Worm (Caenorhabditis elegans) whole organism, late embryonic: ENCODE data around the gene F40F8.12.

ENCODE experiments used
- C08G9.2 ChIP-seq: sonication (generic microtip); optimal IDR thresholded peaks from 2 replicates; lab custom pipeline; 2016; ENCODE audit warnings: mild to moderate bottlenecking, missing genetic modification characterization, moderate library complexity, missing compliant biosample characterization
- C38D4.7 ChIP-seq: fragments of 200-800 bp; sonication (Bioruptor generic); optimal IDR thresholded peaks from 2 replicates; lab custom pipeline; 2018; ENCODE audit warnings: mild to moderate bottlenecking, missing genetic modification characterization, moderate library complexity, missing compliant biosample characterization
- K02D7.2 ChIP-seq: sonication (generic microtip); optimal IDR thresholded peaks from 2 replicates; lab custom pipeline; 2017; ENCODE audit warnings: mild to moderate bottlenecking, missing genetic modification characterization, missing compliant biosample characterization
- K09A11.1 ChIP-seq: sonication (generic microtip); optimal IDR thresholded peaks from 2 replicates; lab custom pipeline; 2017; ENCODE audit warnings: antibody characterized with exemption, mild to moderate bottlenecking, missing genetic modification characterization, missing compliant biosample characterization; ENCODE audit not compliant: insufficient read depth
- T23F11.4 ChIP-seq: fragments of 200-800 bp; sonication (Bioruptor generic); optimal IDR thresholded peaks from 2 replicates; lab custom pipeline; 2018; ENCODE audit warnings: mild to moderate bottlenecking, missing genetic modification characterization, missing compliant biosample characterization
- Y22D7AL.16 ChIP-seq: sonication (generic microtip); optimal IDR thresholded peaks from 2 replicates; lab custom pipeline; 2016; ENCODE audit warnings: missing genetic modification characterization, missing compliant biosample characterization
- ama-1 ChIP-seq: fragments of 150-350 bp; optimal IDR thresholded peaks from 2 replicates; lab custom pipeline; 2014
- ceh-18 ChIP-seq: sonication (generic microtip); optimal IDR thresholded peaks from 2 replicates; lab custom pipeline; 2016; ENCODE audit warnings: missing genetic modification characterization, missing compliant biosample characterization
- ceh-2 ChIP-seq: sonication (generic microtip); optimal IDR thresholded peaks from 2 replicates; lab custom pipeline; 2016; ENCODE audit warnings: missing genotype, missing genetic modification characterization, missing compliant biosample characterization
- ceh-24 ChIP-seq: sonication (generic microtip); optimal IDR thresholded peaks from 2 replicates; lab custom pipeline; 2016; ENCODE audit warnings: mild to moderate bottlenecking, missing genetic modification characterization, missing compliant biosample characterization
- ceh-30 ChIP-seq: fragments of 150-350 bp; optimal IDR thresholded peaks from 2 replicates; lab custom pipeline; 2014; ENCODE audit warnings: missing biosample characterization, missing genetic modification characterization
- ceh-31 ChIP-seq: sonication (generic microtip); optimal IDR thresholded peaks from 2 replicates; lab custom pipeline; 2016; ENCODE audit warnings: missing genetic modification characterization, missing compliant biosample characterization
- ceh-48 ChIP-seq: sonication (generic microtip); optimal IDR thresholded peaks from 2 replicates; lab custom pipeline; 2016; ENCODE audit warnings: missing genetic modification characterization, inconsistent platforms, missing compliant biosample characterization
- ceh-6 ChIP-seq: fragments of 200-800 bp; sonication (Bioruptor generic); optimal IDR thresholded peaks from 2 replicates; lab custom pipeline; 2018; ENCODE audit warnings: mild to moderate bottlenecking, missing genetic modification characterization, missing compliant biosample characterization
- ceh-9 ChIP-seq: sonication (generic microtip); optimal IDR thresholded peaks from 2 replicates; lab custom pipeline; 2016; ENCODE audit warnings: mild to moderate bottlenecking, missing genetic modification characterization, inconsistent platforms, missing compliant biosample characterization
- dmd-4 ChIP-seq: sonication (generic microtip); optimal IDR thresholded peaks from 2 replicates; lab custom pipeline; 2016; ENCODE audit warnings: borderline replicate concordance, missing genetic modification characterization, missing compliant biosample characterization
- elt-4 ChIP-seq: sonication (generic microtip); optimal IDR thresholded peaks from 2 replicates; lab custom pipeline; 2016; ENCODE audit warnings: missing genetic modification characterization, missing compliant biosample characterization
- eyg-1 ChIP-seq: sonication (generic microtip); optimal IDR thresholded peaks from 2 replicates; lab custom pipeline; 2016; ENCODE audit warnings: missing genotype, missing genetic modification characterization, missing compliant biosample characterization
- fax-1 ChIP-seq: sonication (generic microtip); optimal IDR thresholded peaks from 2 replicates; lab custom pipeline; 2016; ENCODE audit warnings: missing genotype, missing genetic modification characterization, missing compliant biosample characterization
- fkh-6 ChIP-seq: sonication (generic microtip); optimal IDR thresholded peaks from 2 replicates; lab custom pipeline; 2016; ENCODE audit warnings: missing genetic modification characterization, missing compliant biosample characterization
- hlh-13 ChIP-seq: fragments of 200-800 bp; sonication (Bioruptor generic); optimal IDR thresholded peaks from 2 replicates; lab custom pipeline; 2018; ENCODE audit warnings: mild to moderate bottlenecking, missing genetic modification characterization, missing compliant biosample characterization
- hlh-6 ChIP-seq: sonication (generic microtip); optimal IDR thresholded peaks from 2 replicates; lab custom pipeline; 2016; ENCODE audit warnings: missing genotype, missing genetic modification characterization, missing compliant biosample characterization
- madf-2 ChIP-seq: sonication (generic microtip); optimal IDR thresholded peaks from 2 replicates; lab custom pipeline; 2017; ENCODE audit warnings: missing genetic modification characterization, missing compliant biosample characterization
- mec-3 ChIP-seq: sonication (generic microtip); optimal IDR thresholded peaks from 2 replicates; lab custom pipeline; 2016; ENCODE audit warnings: borderline replicate concordance, missing genetic modification characterization, missing compliant biosample characterization
- nfya-1 ChIP-seq: sonication (generic microtip); optimal IDR thresholded peaks from 2 replicates; lab custom pipeline; 2017; ENCODE audit warnings: missing genetic modification characterization, mild to moderate bottlenecking, missing compliant biosample characterization, antibody characterized with exemption, moderate library complexity
- npax-4 ChIP-seq: sonication (generic microtip); optimal IDR thresholded peaks from 2 replicates; lab custom pipeline; 2016; ENCODE audit warnings: missing genetic modification characterization, missing compliant biosample characterization
- pag-3 ChIP-seq: sonication (generic microtip); optimal IDR thresholded peaks from 2 replicates; lab custom pipeline; 2016; ENCODE audit warnings: missing compliant biosample characterization, missing genetic modification characterization, borderline replicate concordance
- pat-9 ChIP-seq: fragments of 200-800 bp; sonication (Bioruptor generic); optimal IDR thresholded peaks from 2 replicates; lab custom pipeline; 2018; ENCODE audit warnings: mild to moderate bottlenecking, missing genetic modification characterization, moderate library complexity, missing compliant biosample characterization
- pax-1 ChIP-seq: fragments of 150-350 bp; optimal IDR thresholded peaks from 2 replicates; lab custom pipeline; 2014; ENCODE audit warnings: missing biosample characterization, missing genetic modification characterization
- pha-2 ChIP-seq: sonication (generic microtip); optimal IDR thresholded peaks from 2 replicates; lab custom pipeline; 2017; ENCODE audit warnings: mild to moderate bottlenecking, missing genetic modification characterization, missing compliant biosample characterization
- pros-1 ChIP-seq: fragments of 150-350 bp; optimal IDR thresholded peaks from 2 replicates; lab custom pipeline; 2014; ENCODE audit warnings: missing biosample characterization, missing genetic modification reagents, missing genetic modification characterization
- sdc-2 ChIP-seq: sonication (generic microtip); optimal IDR thresholded peaks from 2 replicates; lab custom pipeline; 2016; ENCODE audit warnings: missing genotype, missing genetic modification characterization, missing compliant biosample characterization
- tbx-2 ChIP-seq: sonication (generic microtip); optimal IDR thresholded peaks from 2 replicates; lab custom pipeline; 2016; ENCODE audit warnings: missing genetic modification characterization, missing compliant biosample characterization
- tbx-7 ChIP-seq: sonication (generic microtip); optimal IDR thresholded peaks from 2 replicates; lab custom pipeline; 2016; ENCODE audit warnings: missing genotype, missing genetic modification characterization, missing compliant biosample characterization
- unc-42 ChIP-seq: sonication (generic microtip); optimal IDR thresholded peaks from 2 replicates; lab custom pipeline; 2016; ENCODE audit warnings: missing genotype, missing genetic modification characterization, missing compliant biosample characterization
- unc-55 ChIP-seq: sonication (generic microtip); optimal IDR thresholded peaks from 2 replicates; lab custom pipeline; 2017; ENCODE audit warnings: missing biosample characterization, missing genetic modification reagents, missing genetic modification characterization

F40F8.12 gene

ce11 chrII:11163291-11163690 is 33.7 kb downstream of the F40F8.12 start:
- TF ChIP-seq ceh-24 (tag; lab: Kevin White, UChicago) = no peak
- TF ChIP-seq pros-1 = no peak
- no peak for TF ChIP-seq ceh-48 (tag; lab: Kevin White, UChicago)
- no peak for TF ChIP-seq fkh-6 (tag; lab: Kevin White, UChicago)
- TF ChIP-seq unc-42 (tag; lab: Kevin White, UChicago) = no peak
- TF ChIP-seq unc-55 (GFP tag; lab: Kevin White, UChicago) = no peak
- TF ChIP-seq ceh-9 (tag; lab: Kevin White, UChicago) = no peak
- no peak for TF ChIP-seq npax-4
- no peak for TF ChIP-seq fax-1 (tag; lab: Kevin White, UChicago)
- no peak for TF ChIP-seq elt-4 (tag; lab: Kevin White, UChicago)
- TF ChIP-seq T23F11.4 (GFP tag; lab: Kevin White, UChicago) = no peak
- TF ChIP-seq pha-2 (tag; lab: Kevin White, UChicago) = no peak
- no peak for TF ChIP-seq pax-1 (tag; lab: Kevin White, UChicago)
- TF ChIP-seq madf-2 (tag; lab: Kevin White, UChicago) = no peak
- no peak for TF ChIP-seq ceh-2
- no peak for TF ChIP-seq dmd-4
- no peak for TF ChIP-seq Y22D7AL.16 (tag; lab: Kevin White, UChicago)
- TF ChIP-seq ceh-18 = no peak

- TF ChIP-seq ceh-31 (no peak), ama-1 (lab: Kevin White, UChicago) (no peak), tbx-7 (tag; lab: Kevin White, UChicago) (no peak), pat-9 (tag; lab: Kevin White, UChicago) (no peak), T23F11.4 (GFP tag; lab: Kevin White, UChicago) (no peak), eyg-1 (tag; lab: Kevin White, UChicago) (no peak), pax-1 (tag; lab: Kevin White, UChicago) (no peak), tbx-2 (tag; lab: Kevin White, UChicago) (no peak), ceh-24 (tag; lab: Kevin White, UChicago) (no peak), ceh-6 (no peak), unc-42 (tag; lab: Kevin White, UChicago) (peak; percentile 18), ceh-48 (tag; lab: Kevin White, UChicago) (peak; percentile 49), hlh-13 (GFP tag; lab: Kevin White, UChicago) (no peak), pha-2 (tag; lab: Kevin White, UChicago) (no peak), nfya-1 (tag; lab: Kevin White, UChicago) (peak; percentile 7), ceh-18 (no peak)
Measured at ce11 chrII:11166414-11166813, 36.8 kb downstream of the F40F8.12 start.

ce11 chrII:11167039-11167438 is 37.4 kb downstream of the F40F8.12 start:
- TF ChIP-seq ama-1 (lab: Kevin White, UChicago) (peak; percentile 68), C08G9.2 (tag; lab: Kevin White, UChicago) (peak; percentile 18), pat-9 (tag; lab: Kevin White, UChicago) (no peak)

- TF ChIP-seq ceh-31 = peak; percentile 13
Measured at ce11 chrII:11168893-11169292, 39.3 kb downstream of the F40F8.12 start.

ce11 chrII:11175347-11175746 is 45.7 kb downstream of the F40F8.12 start:
- TF ChIP-seq sdc-2 (tag; lab: Kevin White, UChicago) = no peak
- no peak for TF ChIP-seq unc-55 (GFP tag; lab: Kevin White, UChicago)
- no peak for TF ChIP-seq mec-3 (tag; lab: Kevin White, UChicago)
- TF ChIP-seq tbx-2 (tag; lab: Kevin White, UChicago) = no peak
- no peak for TF ChIP-seq pag-3 (tag; lab: Kevin White, UChicago)
- TF ChIP-seq madf-2 (tag; lab: Kevin White, UChicago) = no peak
- no peak for TF ChIP-seq ceh-30 (tag; lab: Kevin White, UChicago)
- no peak for TF ChIP-seq nfya-1 (tag; lab: Kevin White, UChicago)
- no peak for TF ChIP-seq K09A11.1 (tag; lab: Kevin White, UChicago)
- TF ChIP-seq hlh-6 (tag; lab: Kevin White, UChicago) = no peak
- TF ChIP-seq C38D4.7 = no peak
- no peak for TF ChIP-seq ceh-48 (tag; lab: Kevin White, UChicago)
- TF ChIP-seq K02D7.2 (tag; lab: Kevin White, UChicago) = no peak
- no peak for TF ChIP-seq T23F11.4 (GFP tag; lab: Kevin White, UChicago)
